Fruit fly (Drosophila melanogaster) whole organism: Measurements from ENCODE around the gene sr.

ENCODE experiments used
- CG8478 ChIP-seq: fragments of >200 bp; optimal IDR thresholded peaks from 2 replicates; lab custom pipeline; 2018; ENCODE audit warnings: inconsistent platforms
- Dll ChIP-seq: fragments of >200 bp; optimal IDR thresholded peaks from 2 replicates; lab custom pipeline; 2017
- EcR ChIP-seq, 2 experiments: fragments of >200 bp; optimal IDR thresholded peaks; 2 replicates each; lab custom pipeline; 2017; ENCODE audit warnings: missing biosample characterization in 2 of 2, missing genetic modification characterization in 2 of 2, missing genetic modification reagents in 2 of 2
- pan ChIP-seq: fragments of >200 bp; optimal IDR thresholded peaks from 2 replicates; lab custom pipeline; 2017
- psq ChIP-seq: fragments of >200 bp; optimal IDR thresholded peaks from 2 replicates; lab custom pipeline; 2017
- usp ChIP-seq: fragments of >200 bp; optimal IDR thresholded peaks from 2 replicates; lab custom pipeline; 2017; ENCODE audit warnings: missing biosample characterization, missing genetic modification characterization, mixed read lengths

DNA sequence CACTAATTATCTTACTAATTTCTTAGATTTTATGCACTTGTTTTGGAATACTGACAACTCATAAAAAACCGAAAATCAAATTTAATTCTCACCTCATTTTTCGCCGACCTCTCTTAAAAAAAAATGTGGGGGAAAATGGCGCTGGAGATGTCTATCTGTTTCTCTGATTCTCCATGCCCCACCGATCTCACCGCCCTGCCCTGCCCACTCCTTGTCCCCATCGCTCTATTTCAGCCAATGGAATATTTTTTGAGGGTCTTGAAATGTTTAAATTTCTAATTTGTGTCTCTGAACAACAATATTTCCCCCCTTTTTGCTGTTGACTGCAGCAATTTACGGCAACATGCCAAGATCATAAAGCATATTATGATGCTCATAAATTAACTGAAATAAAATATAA, 26.9 kb downstream of the sr start:
- TF ChIP-seq psq (lab: Kevin White, UChicago) (no peak), CG8478 (lab: Kevin White, UChicago) (no peak), pan (no peak), EcR (GFP tag; optimal IDR thresholded peaks at IDR 0.05; lab: Kevin White, UChicago) (no peak), Dll (lab: Kevin White, UChicago) (no peak), usp (GFP tag; lab: Kevin White, UChicago) (no peak)
